Fruit fly (Drosophila melanogaster) whole organism, embryonic: Measurements from ENCODE around the gene CG11458.

Source experiments
- CG1024 ChIP-seq: fragments of 200-800 bp; sonication (Bioruptor generic); IDR thresholded peaks from 2 replicates; pipeline ENCODE4 v1.3.6; 2022; ENCODE audit warnings: missing biosample characterization, missing genetic modification characterization
- CG11398 ChIP-seq: fragments of 200-800 bp; sonication (Bioruptor generic); optimal IDR thresholded peaks from 2 replicates; lab custom pipeline; 2016; ENCODE audit warnings: missing biosample characterization, missing genetic modification characterization
- CG12104 ChIP-seq: fragments of 200-800 bp; sonication (Bioruptor generic); optimal IDR thresholded peaks from 3 replicates; lab custom pipeline; 2016; ENCODE audit warnings: missing biosample characterization, missing genetic modification characterization
- CG12219 ChIP-seq: fragments of 200-800 bp; sonication (Bioruptor generic); optimal IDR thresholded peaks from 3 replicates; lab custom pipeline; 2018; ENCODE audit warnings: missing biosample characterization, mild to moderate bottlenecking, missing genetic modification characterization
- CG15514 ChIP-seq: fragments of 200-800 bp; sonication (Bioruptor generic); optimal IDR thresholded peaks from 3 replicates; lab custom pipeline; 2017; ENCODE audit warnings: missing biosample characterization, missing genetic modification characterization, mild to moderate bottlenecking, moderate library complexity, missing genetic modification reagents
- CG15601 ChIP-seq: fragments of 200-800 bp; sonication (Bioruptor generic); optimal IDR thresholded peaks from 3 replicates; lab custom pipeline; 2019; ENCODE audit warnings: missing biosample characterization, mild to moderate bottlenecking, missing genetic modification characterization, moderate library complexity
- CG16779 ChIP-seq: fragments of 200-800 bp; sonication (Bioruptor generic); IDR thresholded peaks from 2 replicates; pipeline ENCODE4 v1.3.6; 2022; ENCODE audit warnings: missing biosample characterization, missing genetic modification characterization
- CG17802 ChIP-seq: fragments of 200-800 bp; sonication (Bioruptor generic); optimal IDR thresholded peaks from 2 replicates; lab custom pipeline; 2018; ENCODE audit warnings: missing biosample characterization, mild to moderate bottlenecking, missing genetic modification characterization, moderate library complexity
- CG2116 ChIP-seq: fragments of 200-800 bp; sonication (Bioruptor generic); optimal IDR thresholded peaks from 3 replicates; lab custom pipeline; 2018; ENCODE audit warnings: missing biosample characterization, mild to moderate bottlenecking, missing genetic modification characterization
- CG2202 ChIP-seq: fragments of 200-800 bp; sonication (Bioruptor generic); optimal IDR thresholded peaks from 2 replicates; lab custom pipeline; 2018; ENCODE audit warnings: missing biosample characterization, mild to moderate bottlenecking, missing genetic modification characterization
- CG30431 ChIP-seq: fragments of 200-800 bp; sonication (Bioruptor generic); optimal IDR thresholded peaks from 2 replicates; lab custom pipeline; 2017; ENCODE audit warnings: missing biosample characterization, missing genetic modification characterization
- CG3065 ChIP-seq: fragments of 200-800 bp; sonication (Bioruptor generic); optimal IDR thresholded peaks from 2 replicates; lab custom pipeline; 2016; ENCODE audit warnings: missing biosample characterization, missing genetic modification characterization
- CG31365 ChIP-seq: fragments of 200-800 bp; sonication (Bioruptor generic); optimal IDR thresholded peaks from 2 replicates; lab custom pipeline; 2018; ENCODE audit warnings: missing biosample characterization, mild to moderate bottlenecking, missing genetic modification characterization
- CG31441 ChIP-seq: fragments of 200-800 bp; sonication (Bioruptor generic); IDR thresholded peaks from 2 replicates; pipeline ENCODE4 v1.3.6; 2022; ENCODE audit warnings: missing biosample characterization, missing genetic modification characterization
- CG3838 ChIP-seq: fragments of 200-800 bp; sonication (Bioruptor generic); optimal IDR thresholded peaks from 3 replicates; lab custom pipeline; 2016; ENCODE audit warnings: missing biosample characterization, missing genetic modification characterization
- CG42726 ChIP-seq: fragments of 200-800 bp; sonication (Bioruptor generic); IDR thresholded peaks from 2 replicates; pipeline ENCODE4 v1.3.6; 2022; ENCODE audit warnings: missing biosample characterization, missing genetic modification characterization; ENCODE audit not compliant: partially characterized antibody
- CG4404 ChIP-seq: fragments of 200-800 bp; sonication (Bioruptor generic); IDR thresholded peaks from 2 replicates; pipeline ENCODE4 v1.3.6; 2022; ENCODE audit warnings: missing biosample characterization, missing genetic modification characterization
- CG5953 ChIP-seq: fragments of 200-800 bp; sonication (Bioruptor generic); IDR thresholded peaks from 2 replicates; pipeline ENCODE4 v1.3.6; 2022; ENCODE audit warnings: missing biosample characterization, missing genetic modification characterization
- CG8089 ChIP-seq: fragments of 200-800 bp; sonication (Bioruptor generic); optimal IDR thresholded peaks from 3 replicates; lab custom pipeline; 2016; ENCODE audit warnings: missing biosample characterization, missing genetic modification characterization
- Dll ChIP-seq: fragments of 200-800 bp; sonication (Bioruptor generic); IDR thresholded peaks from 4 replicates; pipeline ENCODE4 v1.3.6; 2022; ENCODE audit warnings: missing biosample characterization, missing genetic modification characterization; ENCODE audit not compliant: partially characterized antibody
- E2f1 ChIP-seq: fragments of 200-800 bp; sonication (Bioruptor generic); IDR thresholded peaks from 2 replicates; pipeline ENCODE4 v1.3.6; 2022; ENCODE audit warnings: missing biosample characterization, missing genetic modification characterization
- ERR ChIP-seq: fragments of 200-800 bp; sonication (Bioruptor generic); optimal IDR thresholded peaks from 2 replicates; lab custom pipeline; 2016; ENCODE audit warnings: missing biosample characterization, missing genetic modification characterization
- Ets97D ChIP-seq: fragments of 200-800 bp; sonication (Bioruptor generic); optimal IDR thresholded peaks from 3 replicates; lab custom pipeline; 2016; ENCODE audit warnings: missing biosample characterization, missing genetic modification characterization
- Gsc ChIP-seq: fragments of 200-800 bp; sonication (Bioruptor generic); IDR thresholded peaks from 2 replicates; pipeline ENCODE4 v1.3.6; 2022; ENCODE audit warnings: missing biosample characterization, missing genetic modification characterization
- HLH4C ChIP-seq: fragments of 200-800 bp; sonication (Bioruptor generic); IDR thresholded peaks from 3 replicates; pipeline ENCODE4 v1.3.6; 2022; ENCODE audit warnings: missing biosample characterization, missing genetic modification characterization; ENCODE audit not compliant: partially characterized antibody
- Meics ChIP-seq: fragments of 200-800 bp; sonication (Bioruptor generic); optimal IDR thresholded peaks from 2 replicates; lab custom pipeline; 2017; ENCODE audit warnings: missing biosample characterization, mild to moderate bottlenecking, missing genetic modification characterization
- Neu2 ChIP-seq: fragments of 200-800 bp; sonication (Bioruptor generic); optimal IDR thresholded peaks from 3 replicates; lab custom pipeline; 2016; ENCODE audit warnings: missing biosample characterization, missing genetic modification characterization, borderline replicate concordance
- PHDP ChIP-seq: fragments of 200-800 bp; sonication (Bioruptor generic); optimal IDR thresholded peaks from 3 replicates; lab custom pipeline; 2018; ENCODE audit warnings: missing biosample characterization, mild to moderate bottlenecking, missing genetic modification characterization, moderate library complexity
- Ravus ChIP-seq: fragments of 200-800 bp; sonication (Bioruptor generic); IDR thresholded peaks from 2 replicates; pipeline ENCODE4 v1.3.6; 2022; ENCODE audit warnings: missing biosample characterization, missing genetic modification characterization
- ap ChIP-seq: fragments of 200-800 bp; sonication (Bioruptor generic); IDR thresholded peaks from 2 replicates; pipeline ENCODE4 v1.3.6; 2022; ENCODE audit warnings: missing biosample characterization, missing genetic modification characterization
- ash1 ChIP-seq: fragments of 200-800 bp; sonication (Bioruptor generic); optimal IDR thresholded peaks from 2 replicates; lab custom pipeline; 2018; ENCODE audit warnings: missing biosample characterization, mild to moderate bottlenecking, missing genetic modification characterization
- az2 ChIP-seq: fragments of 200-800 bp; sonication (Bioruptor generic); optimal IDR thresholded peaks from 3 replicates; lab custom pipeline; 2016; ENCODE audit warnings: missing biosample characterization, missing genetic modification characterization
- cad ChIP-seq: fragments of >200 bp; optimal IDR thresholded peaks from 2 replicates; lab custom pipeline; 2017; ENCODE audit warnings: missing biosample characterization, missing genetic modification characterization
- croc ChIP-seq: fragments of 200-800 bp; sonication (Bioruptor generic); conservative IDR thresholded peaks from 3 replicates; pipeline ENCODE4 v1.3.6; 2022; ENCODE audit warnings: missing biosample characterization, missing genetic modification characterization
- cwo ChIP-seq: fragments of 200-800 bp; sonication (Bioruptor generic); optimal IDR thresholded peaks from 3 replicates; lab custom pipeline; 2017; ENCODE audit warnings: missing biosample characterization, missing genetic modification characterization, mild to moderate bottlenecking, moderate library complexity, missing genetic modification reagents
- dpn ChIP-seq, 2 experiments: fragments of 200-800 bp; sonication (Bioruptor generic); optimal IDR thresholded peaks; 3 replicates each; lab custom pipeline; 2016; ENCODE audit warnings: missing biosample characterization in 2 of 2, missing genetic modification characterization in 2 of 2
- esg ChIP-seq: fragments of 200-800 bp; sonication (Bioruptor generic); conservative IDR thresholded peaks from 2 replicates; pipeline ENCODE4 v1.3.6; 2022; ENCODE audit warnings: missing biosample characterization, missing genetic modification characterization
- fd64A ChIP-seq: fragments of 200-800 bp; sonication (Bioruptor generic); optimal IDR thresholded peaks from 3 replicates; lab custom pipeline; 2018; ENCODE audit warnings: missing biosample characterization, mild to moderate bottlenecking, missing genetic modification characterization
- gfzf ChIP-seq: fragments of 200-800 bp; sonication (Bioruptor generic); optimal IDR thresholded peaks from 2 replicates; lab custom pipeline; 2016; ENCODE audit warnings: missing biosample characterization, mild to moderate bottlenecking, missing genetic modification characterization, moderate library complexity
- grn ChIP-seq: fragments of 200-800 bp; sonication (Bioruptor generic); optimal IDR thresholded peaks from 3 replicates; lab custom pipeline; 2017; ENCODE audit warnings: missing biosample characterization, missing genetic modification characterization
- hb ChIP-seq: fragments of 200-800 bp; sonication (Bioruptor generic); IDR thresholded peaks from 3 replicates; pipeline ENCODE4 v1.3.6; 2022; ENCODE audit warnings: missing biosample characterization, missing genetic modification characterization; ENCODE audit not compliant: partially characterized antibody
- nom ChIP-seq: fragments of 200-800 bp; sonication (Bioruptor generic); optimal IDR thresholded peaks from 2 replicates; lab custom pipeline; 2017; ENCODE audit warnings: missing biosample characterization, missing genetic modification characterization, mild to moderate bottlenecking, moderate library complexity, missing genetic modification reagents
- odd ChIP-seq: fragments of 200-800 bp; sonication (Bioruptor generic); optimal IDR thresholded peaks from 2 replicates; lab custom pipeline; 2017; ENCODE audit warnings: missing biosample characterization, mild to moderate bottlenecking, missing genetic modification characterization
- pum ChIP-seq: fragments of 200-800 bp; sonication (Bioruptor generic); optimal IDR thresholded peaks from 2 replicates; lab custom pipeline; 2016; ENCODE audit warnings: missing biosample characterization, missing genetic modification characterization
- rib ChIP-seq: fragments of 200-800 bp; sonication (Bioruptor generic); IDR thresholded peaks from 2 replicates; pipeline ENCODE4 v1.3.6; 2022; ENCODE audit warnings: missing biosample characterization, missing genetic modification characterization
- shn ChIP-seq: fragments of 200-800 bp; sonication (Bioruptor generic); optimal IDR thresholded peaks from 3 replicates; lab custom pipeline; 2016; ENCODE audit warnings: missing biosample characterization, missing genetic modification characterization
- sim ChIP-seq: fragments of 200-800 bp; sonication (Bioruptor generic); IDR thresholded peaks from 2 replicates; pipeline ENCODE4 v1.3.6; 2022; ENCODE audit warnings: missing biosample characterization, missing genetic modification characterization
- so ChIP-seq: fragments of 200-800 bp; sonication (Bioruptor generic); IDR thresholded peaks from 3 replicates; pipeline ENCODE4 v1.3.6; 2022; ENCODE audit warnings: missing biosample characterization, missing genetic modification characterization
- trh ChIP-seq: fragments of 200-800 bp; sonication (Bioruptor generic); optimal IDR thresholded peaks from 2 replicates; lab custom pipeline; 2016; ENCODE audit warnings: missing biosample characterization, missing genetic modification characterization
- ttk ChIP-seq: fragments of 200-800 bp; sonication (Bioruptor generic); IDR thresholded peaks from 2 replicates; pipeline ENCODE4 v2.1.2; 2022; ENCODE audit warnings: missing biosample characterization, missing genetic modification characterization
- vvl ChIP-seq: fragments of 200-800 bp; sonication (Bioruptor generic); IDR thresholded peaks from 2 replicates; pipeline ENCODE4 v1.3.6; 2022; ENCODE audit warnings: missing biosample characterization, missing genetic modification characterization
- zfh2 ChIP-seq: fragments of 200-800 bp; sonication (Bioruptor generic); optimal IDR thresholded peaks from 2 replicates; lab custom pipeline; 2016; ENCODE audit warnings: missing biosample characterization, missing genetic modification characterization

The CG11458 gene

DNA sequence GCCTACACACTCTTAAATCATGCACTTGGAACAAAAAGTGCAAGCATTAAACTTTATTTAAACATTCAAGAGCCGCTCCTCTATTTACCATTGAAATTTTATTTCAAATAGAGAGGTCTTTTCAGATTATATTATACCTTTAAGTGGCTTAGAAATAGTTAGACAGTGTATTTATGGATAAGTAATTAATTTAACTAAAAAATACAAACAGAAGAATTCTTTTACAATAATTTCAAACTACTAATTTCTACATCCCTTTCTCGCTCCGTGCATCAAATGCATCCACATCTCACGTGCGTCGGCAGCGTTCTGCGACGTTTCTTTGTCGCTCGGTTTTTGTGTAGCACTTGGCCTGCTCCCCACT, 44.5 kb downstream of the CG11458 start (continued):
- TF ChIP-seq CG16779 (GFP tag; lab: Robert Waterston, UW) (no peak), pum (peak; percentile 49), gfzf (GFP tag; lab: Kevin White, UChicago) (no peak), vvl (peak; percentile 64; the same call in 1 of the 2 replicates), nom (GFP tag; lab: Kevin White, UChicago) (peak; percentile 79), CG3065 (GFP tag; lab: Kevin White, UChicago) (no peak), Dll (no peak), so (GFP tag; lab: Robert Waterston, UW) (peak; percentile 15; the same call in 1 of the 3 replicates), dpn (GFP tag; optimal IDR thresholded peaks at IDR 0.05; lab: Kevin White, UChicago) (peak; percentile 18 to 59), fd64A (no peak), ERR (GFP tag; lab: Kevin White, UChicago) (no peak), ash1 (GFP tag; lab: Kevin White, UChicago) (no peak), Meics (no peak), CG2202 (tag; lab: Kevin White, UChicago) (peak; percentile 63), CG3838 (GFP tag; lab: Kevin White, UChicago) (no peak), CG30431 (GFP tag; lab: Kevin White, UChicago) (peak; percentile 49), sim (0 out of 2 replicates have a peak, but pooled peaks have one; percentile 15), az2 (peak; percentile 77), zfh2 (GFP tag; lab: Kevin White, UChicago) (no peak), esg (GFP tag; lab: Robert Waterston, UW) (peak; percentile 45; the same call in 1 of the 2 replicates), CG42726 (GFP tag; lab: Robert Waterston, UW) (no peak), E2f1 (GFP tag; lab: Robert Waterston, UW) (no peak), CG11398 (GFP tag; lab: Kevin White, UChicago) (no peak), trh (GFP tag; lab: Kevin White, UChicago) (no peak), rib (GFP tag; lab: Robert Waterston, UW) (no peak), CG12219 (GFP tag; lab: Kevin White, UChicago) (no peak), Neu2 (GFP tag; lab: Kevin White, UChicago) (no peak), CG1024 (no peak), cad (GFP tag; lab: Kevin White, UChicago) (no peak), PHDP (tag; lab: Kevin White, UChicago) (peak; percentile 68), Ets97D (no peak), CG31365 (tag; lab: Kevin White, UChicago) (no peak), CG8089 (peak; percentile 18), CG4404 (GFP tag; lab: Robert Waterston, UW) (no peak), CG2116 (GFP tag; lab: Kevin White, UChicago) (no peak), Ravus (no peak), CG12104 (no peak), odd (GFP tag; lab: Kevin White, UChicago) (no peak), HLH4C (GFP tag; lab: Robert Waterston, UW) (no peak), CG5953 (no peak), CG15601 (peak; percentile 85), hb (GFP tag; lab: Robert Waterston, UW) (no peak), cwo (GFP tag; lab: Kevin White, UChicago) (peak; percentile 30), CG31441 (GFP tag; lab: Robert Waterston, UW) (peak; percentile 62; the same call in 1 of the 2 replicates), croc (GFP tag; lab: Robert Waterston, UW) (peak; percentile 66), CG17802 (peak; percentile 51), grn (GFP tag; lab: Kevin White, UChicago) (no peak), Gsc (no peak), shn (GFP tag; lab: Kevin White, UChicago) (no peak), ttk (GFP tag; lab: Robert Waterston, UW) (peak; percentile 64), CG15514 (GFP tag; lab: Kevin White, UChicago) (no peak), ap (GFP tag; lab: Robert Waterston, UW) (0 out of 2 replicates have a peak, but pooled peaks have one; percentile 26)
